Worm (Caenorhabditis elegans): Measurements from ENCODE around the gene F44E7.5.
A peak's percentile ranks its signal among the peaks of the same experiment; 100 is the strongest.
"Not testable (repeated sequence)": the region's sequence is repeated elsewhere in the genome, so short reads cannot be mapped to it uniquely, and the experiment has no call there.

F44E7.5 gene

DNA sequence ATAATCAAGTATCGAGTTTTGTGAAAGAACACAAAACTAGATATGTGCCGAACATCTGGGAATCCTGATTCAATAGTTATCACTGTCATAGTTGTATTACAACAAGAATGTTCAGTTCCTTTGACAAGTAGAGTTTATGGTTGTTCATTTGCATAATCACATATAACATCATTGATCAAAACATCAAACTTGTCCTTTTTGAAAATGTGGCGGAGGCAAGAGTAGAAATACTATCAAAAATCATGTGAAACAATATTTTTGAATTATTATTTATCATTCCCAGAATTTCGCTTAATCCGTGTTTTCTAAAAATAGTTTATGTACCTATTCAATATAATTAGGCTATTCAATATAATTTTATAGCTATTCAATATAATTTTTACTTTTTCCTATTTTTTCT lies 4.7 kb upstream of the F44E7.5 start, which contains the start of gene F44E7.7:
F44E7.7 (minus strand) TSS at position 101 of the 400 bp plus-strand sequence.
- TF ChIP-seq ets-4 (tag; optimal IDR thresholded peaks at IDR 0.05) (no peak), ahr-1 (tag; optimal IDR thresholded peaks at IDR 0.05) (no peak), hlh-15 (tag; optimal IDR thresholded peaks at IDR 0.05) (no peak), ref-2 (tag; optimal IDR thresholded peaks at IDR 0.05) (no peak), pha-4 (tag; optimal IDR thresholded peaks at IDR 0.05) (no peak), ama-1 (optimal IDR thresholded peaks at IDR 0.05) (no peak), ceh-31 (tag; optimal IDR thresholded peaks at IDR 0.05) (no peak)

DNA sequence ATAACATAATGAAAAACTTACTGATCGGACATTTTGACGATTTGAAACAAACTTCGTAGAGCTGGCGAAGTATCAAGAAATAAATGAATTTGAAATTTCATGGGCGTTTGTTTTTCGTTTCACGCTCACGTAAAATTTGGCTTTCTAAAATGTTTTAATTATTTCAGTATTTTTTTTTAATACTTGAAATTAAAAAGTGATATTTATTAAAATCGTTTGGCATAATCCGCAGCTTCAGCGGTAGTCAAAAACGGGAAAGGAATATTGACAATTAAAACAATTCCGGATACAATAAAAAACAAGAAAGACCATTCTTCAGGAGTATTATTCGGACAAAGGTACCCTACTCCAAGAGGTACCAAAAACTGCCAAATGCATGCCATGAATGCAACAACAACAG lies 2.0 kb upstream of the F44E7.5 start, which contains the start of gene fbxa-183:
fbxa-183 (minus strand) TSS at position 101 of the 400 bp plus-strand sequence.
- TF ChIP-seq unc-3 (GFP tag; conservative IDR thresholded peaks at IDR 0.05) = no peak
- no peak for TF ChIP-seq unc-3 (tag; optimal IDR thresholded peaks at IDR 0.05)

DNA sequence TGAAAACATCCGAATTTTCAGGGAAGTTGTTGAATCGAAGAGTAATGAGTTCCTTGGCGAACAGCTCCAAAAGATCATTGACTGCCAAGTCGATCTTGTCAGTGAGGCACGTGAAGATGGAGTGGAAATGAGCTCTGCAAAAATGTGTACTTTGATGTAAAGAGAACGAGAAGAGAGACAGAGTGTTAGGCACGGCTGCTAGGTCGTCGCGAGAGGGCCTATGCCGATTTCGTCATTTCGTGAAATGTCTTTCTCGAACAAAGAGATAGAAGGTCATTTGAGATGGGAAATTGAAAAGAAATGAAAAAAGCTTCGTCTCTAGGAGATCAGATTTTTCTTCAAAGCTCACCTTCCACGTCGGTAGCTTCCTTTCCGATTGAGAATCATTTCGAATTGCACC lies 738 bp downstream of the F44E7.5 start:
- TF ChIP-seq pag-3 (tag; optimal IDR thresholded peaks at IDR 0.05; ENCODE audit: borderline replicate concordance) (no peak), unc-55 (GFP tag; optimal IDR thresholded peaks at IDR 0.05) (peak; percentile 21), npax-4 (tag; optimal IDR thresholded peaks at IDR 0.05) (no peak), ceh-6 (GFP tag; optimal IDR thresholded peaks at IDR 0.05) (no peak), hlh-30 (tag; optimal IDR thresholded peaks at IDR 0.05; ENCODE audit: insufficient read depth) (no peak), hlh-8 (tag; optimal IDR thresholded peaks at IDR 0.05) (no peak), T23F11.4 (GFP tag; optimal IDR thresholded peaks at IDR 0.05) (no peak)

DNA sequence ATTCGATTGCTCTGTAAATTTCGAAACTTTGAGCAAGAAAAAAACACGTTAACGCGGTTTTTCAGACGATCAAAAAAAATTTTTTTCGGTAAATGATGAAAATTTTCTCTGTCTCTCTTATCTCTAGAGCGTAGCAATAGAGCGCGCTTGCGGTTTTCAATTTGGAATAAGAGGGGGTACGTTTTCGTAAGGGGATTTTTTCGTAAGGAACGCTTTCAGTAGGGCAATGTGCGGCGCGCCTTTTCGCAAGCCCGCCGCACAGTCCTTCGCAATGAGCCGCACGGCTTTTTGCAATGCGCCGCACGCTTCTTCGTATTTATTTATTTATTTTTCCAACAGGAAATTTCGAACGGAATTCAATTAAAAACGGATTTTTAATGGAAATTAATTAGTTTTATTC lies 3.8 kb downstream of the F44E7.5 start, which contains the start of gene F44E7.4:
F44E7.4 (minus strand) TSS at position 13 of the 400 bp plus-strand sequence.
- TF ChIP-seq sox-2 (GFP tag; IDR thresholded peaks at IDR 0.05) = peak; percentile 78
- TF ChIP-seq nfya-1 (tag; optimal IDR thresholded peaks at IDR 0.05) = peak; percentile 28
- peak; percentile 4 for TF ChIP-seq ceh-14 (tag; optimal IDR thresholded peaks at IDR 0.05)
- TF ChIP-seq unc-3 (GFP tag; conservative IDR thresholded peaks at IDR 0.05) = peak; percentile 72; the same call in 1 of the 2 replicates
- not testable (repeated sequence) for TF ChIP-seq unc-3 (tag; optimal IDR thresholded peaks at IDR 0.05)
- peak; percentile 28 for TF ChIP-seq unc-42 (tag; optimal IDR thresholded peaks at IDR 0.05)
- TF ChIP-seq rnt-1 (tag; optimal IDR thresholded peaks at IDR 0.05) = peak; percentile 45
- TF ChIP-seq tbx-2 (tag; optimal IDR thresholded peaks at IDR 0.05) = peak; percentile 4
- TF ChIP-seq ceh-31 (tag; optimal IDR thresholded peaks at IDR 0.05) = peak; percentile 50
- peak; percentile 87 for TF ChIP-seq ceh-45 (GFP tag; IDR thresholded peaks at IDR 0.05)

DNA sequence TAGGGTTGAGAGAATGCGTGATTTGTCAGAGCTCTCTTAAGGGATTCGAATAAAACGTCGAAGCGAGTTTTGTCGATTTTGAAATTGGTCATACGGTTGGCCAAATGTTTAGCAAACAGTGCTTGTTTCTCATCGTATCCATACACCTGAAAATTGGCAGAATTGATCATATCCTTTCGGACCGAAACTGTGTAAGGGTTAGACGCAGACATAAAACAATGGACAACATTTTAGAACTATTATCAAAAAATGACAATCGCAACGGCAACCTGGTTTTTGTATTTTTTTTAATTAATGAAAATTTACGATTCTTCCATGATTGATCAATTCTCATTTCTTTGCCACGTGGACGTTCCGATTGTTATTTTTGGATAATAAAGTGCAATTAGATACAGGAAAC lies 6.6 kb downstream of the F44E7.5 start:
- no peak for TF ChIP-seq hlh-30 (tag; optimal IDR thresholded peaks at IDR 0.05; ENCODE audit: insufficient read depth)
- no peak for TF ChIP-seq hlh-15 (tag; optimal IDR thresholded peaks at IDR 0.05)
- TF ChIP-seq sox-4 (tag; optimal IDR thresholded peaks at IDR 0.05) = no peak
- TF ChIP-seq nhr-11 (tag; optimal IDR thresholded peaks at IDR 0.05) = no peak
- no peak for TF ChIP-seq npax-4 (tag; optimal IDR thresholded peaks at IDR 0.05)
- TF ChIP-seq elt-4 (tag; optimal IDR thresholded peaks at IDR 0.05) = no peak
- TF ChIP-seq T23F11.4 (GFP tag; optimal IDR thresholded peaks at IDR 0.05) = no peak
- TF ChIP-seq che-1 (tag; optimal IDR thresholded peaks at IDR 0.05) = no peak

DNA sequence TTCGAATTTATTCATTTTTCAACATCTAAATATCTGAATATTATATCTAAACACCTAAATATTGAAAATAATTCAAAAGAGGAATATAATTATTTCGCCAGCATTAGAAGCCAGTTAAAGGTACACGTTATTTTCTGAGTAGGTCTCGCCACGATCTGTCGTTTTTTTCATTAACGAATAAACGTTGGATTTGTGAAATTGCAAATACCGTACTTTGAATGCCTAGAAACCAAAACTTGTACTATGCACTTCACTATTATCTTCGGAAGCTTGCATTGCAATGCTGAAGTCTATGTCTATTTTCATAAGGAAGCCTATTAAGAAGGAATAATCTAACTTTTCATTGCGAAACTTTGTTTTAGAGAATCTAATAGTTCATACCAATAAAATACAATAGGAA lies 8.2 kb downstream of the F44E7.5 start:
- TF ChIP-seq che-1 (tag; optimal IDR thresholded peaks at IDR 0.05) = no peak

DNA sequence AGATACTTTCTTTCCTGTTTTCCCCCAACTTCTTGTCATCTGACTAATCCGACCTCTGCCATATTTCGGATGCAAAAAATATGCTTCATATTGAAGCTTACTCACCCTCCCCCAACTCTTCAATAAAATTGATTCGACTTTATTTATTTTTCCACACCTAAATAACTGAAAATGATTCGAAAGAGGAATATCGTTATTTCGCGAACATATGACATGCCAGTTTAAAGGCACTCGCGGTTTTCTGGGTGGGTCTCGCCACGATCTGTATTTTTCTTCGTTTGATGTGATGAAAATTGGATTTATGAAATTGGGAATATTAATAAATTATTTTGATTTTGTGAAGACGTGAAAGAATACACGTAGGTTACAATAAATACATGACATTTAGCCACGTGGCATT lies 9.1 kb downstream of the F44E7.5 start, which contains the start of gene F44E7.3:
F44E7.3 (plus strand) TSS at position 319 of the 400 bp plus-strand sequence.
- TF ChIP-seq madf-2 (tag; optimal IDR thresholded peaks at IDR 0.05) (no peak), ceh-2 (tag; optimal IDR thresholded peaks at IDR 0.05) (no peak), ceh-45 (GFP tag; IDR thresholded peaks at IDR 0.05) (no peak), ztf-16 (tag; optimal IDR thresholded peaks at IDR 0.05) (no peak), K02D7.2 (tag; optimal IDR thresholded peaks at IDR 0.05) (no peak), nhr-232 (tag; optimal IDR thresholded peaks at IDR 0.05) (no peak), tbx-7 (tag; optimal IDR thresholded peaks at IDR 0.05) (no peak), zip-5 (tag; optimal IDR thresholded peaks at IDR 0.05) (no peak), ceh-6 (GFP tag; optimal IDR thresholded peaks at IDR 0.05) (no peak), ets-4 (tag; optimal IDR thresholded peaks at IDR 0.05) (no peak), hlh-8 (tag; optimal IDR thresholded peaks at IDR 0.05) (no peak), ceh-48 (tag; optimal IDR thresholded peaks at IDR 0.05) (no peak), pax-1 (tag; optimal IDR thresholded peaks at IDR 0.05) (no peak), odd-2 (tag; optimal IDR thresholded peaks at IDR 0.05) (no peak), pag-3 (tag; optimal IDR thresholded peaks at IDR 0.05; ENCODE audit: borderline replicate concordance) (no peak), ceh-22 (tag; optimal IDR thresholded peaks at IDR 0.05) (no peak)

All from whole organism, late embryonic.